Worm (Caenorhabditis elegans) whole organism, late embryonic: ENCODE measurements around the gene Y42A5A.3.
A peak's percentile ranks its signal among the peaks of the same experiment; 100 is the strongest.

ENCODE experiments used
- C38D4.7 ChIP-seq: fragments of 200-800 bp; sonication (Bioruptor generic); optimal IDR thresholded peaks from 2 replicates; lab custom pipeline; 2018; ENCODE audit warnings: mild to moderate bottlenecking, missing genetic modification characterization, moderate library complexity, missing compliant biosample characterization
- K02D7.2 ChIP-seq: sonication (generic microtip); optimal IDR thresholded peaks from 2 replicates; lab custom pipeline; 2017; ENCODE audit warnings: mild to moderate bottlenecking, missing genetic modification characterization, missing compliant biosample characterization
- K09A11.1 ChIP-seq: sonication (generic microtip); optimal IDR thresholded peaks from 2 replicates; lab custom pipeline; 2017; ENCODE audit warnings: antibody characterized with exemption, mild to moderate bottlenecking, missing genetic modification characterization, missing compliant biosample characterization; ENCODE audit not compliant: insufficient read depth
- T23F11.4 ChIP-seq: fragments of 200-800 bp; sonication (Bioruptor generic); optimal IDR thresholded peaks from 2 replicates; lab custom pipeline; 2018; ENCODE audit warnings: mild to moderate bottlenecking, missing genetic modification characterization, missing compliant biosample characterization
- Y22D7AL.16 ChIP-seq: sonication (generic microtip); optimal IDR thresholded peaks from 2 replicates; lab custom pipeline; 2016; ENCODE audit warnings: missing genetic modification characterization, missing compliant biosample characterization
- ahr-1 ChIP-seq: sonication (generic microtip); optimal IDR thresholded peaks from 2 replicates; lab custom pipeline; 2016; ENCODE audit warnings: missing genetic modification characterization, missing compliant biosample characterization
- ama-1 ChIP-seq: fragments of 150-350 bp; optimal IDR thresholded peaks from 2 replicates; lab custom pipeline; 2014
- ceh-14 ChIP-seq: sonication (generic microtip); optimal IDR thresholded peaks from 2 replicates; lab custom pipeline; 2016; ENCODE audit warnings: missing genotype, missing genetic modification characterization, missing compliant biosample characterization
- ceh-18 ChIP-seq: sonication (generic microtip); optimal IDR thresholded peaks from 2 replicates; lab custom pipeline; 2016; ENCODE audit warnings: missing genetic modification characterization, missing compliant biosample characterization
- ceh-24 ChIP-seq: sonication (generic microtip); optimal IDR thresholded peaks from 2 replicates; lab custom pipeline; 2016; ENCODE audit warnings: mild to moderate bottlenecking, missing genetic modification characterization, missing compliant biosample characterization
- ceh-30 ChIP-seq: fragments of 150-350 bp; optimal IDR thresholded peaks from 2 replicates; lab custom pipeline; 2014; ENCODE audit warnings: missing biosample characterization, missing genetic modification characterization
- ceh-34 ChIP-seq: sonication (generic microtip); optimal IDR thresholded peaks from 2 replicates; lab custom pipeline; 2016; ENCODE audit warnings: mild to moderate bottlenecking, missing genetic modification characterization, missing compliant biosample characterization
- ceh-45 ChIP-seq: fragments of 200-800 bp; sonication (Bioruptor generic); IDR thresholded peaks from 2 replicates; pipeline ENCODE4 v1.3.6; 2022; ENCODE audit warnings: missing genetic modification reagents, missing genetic modification characterization, missing compliant biosample characterization
- ceh-6 ChIP-seq: fragments of 200-800 bp; sonication (Bioruptor generic); optimal IDR thresholded peaks from 2 replicates; lab custom pipeline; 2018; ENCODE audit warnings: mild to moderate bottlenecking, missing genetic modification characterization, missing compliant biosample characterization
- ceh-9 ChIP-seq: sonication (generic microtip); optimal IDR thresholded peaks from 2 replicates; lab custom pipeline; 2016; ENCODE audit warnings: mild to moderate bottlenecking, missing genetic modification characterization, inconsistent platforms, missing compliant biosample characterization
- che-1 ChIP-seq: sonication (generic microtip); optimal IDR thresholded peaks from 2 replicates; lab custom pipeline; 2016; ENCODE audit warnings: mild to moderate bottlenecking, missing genetic modification characterization, missing compliant biosample characterization
- dve-1 ChIP-seq: sonication (generic microtip); optimal IDR thresholded peaks from 2 replicates; lab custom pipeline; 2017; ENCODE audit warnings: antibody characterized with exemption, mild to moderate bottlenecking, missing genetic modification characterization, missing compliant biosample characterization
- elt-2 ChIP-seq: sonication (generic microtip); optimal IDR thresholded peaks from 2 replicates; lab custom pipeline; 2016; ENCODE audit warnings: missing genetic modification reagents, missing genetic modification characterization, missing compliant biosample characterization
- elt-4 ChIP-seq: sonication (generic microtip); optimal IDR thresholded peaks from 2 replicates; lab custom pipeline; 2016; ENCODE audit warnings: missing genetic modification characterization, missing compliant biosample characterization
- ets-4 ChIP-seq: sonication (generic microtip); optimal IDR thresholded peaks from 2 replicates; lab custom pipeline; 2016; ENCODE audit warnings: missing genetic modification characterization, missing compliant biosample characterization
- fax-1 ChIP-seq: sonication (generic microtip); optimal IDR thresholded peaks from 2 replicates; lab custom pipeline; 2016; ENCODE audit warnings: missing genotype, missing genetic modification characterization, missing compliant biosample characterization
- fkh-10 ChIP-seq: fragments of 150-350 bp; optimal IDR thresholded peaks from 2 replicates; lab custom pipeline; 2014; ENCODE audit warnings: missing biosample characterization, missing genetic modification reagents, missing genetic modification characterization
- fkh-6 ChIP-seq: sonication (generic microtip); optimal IDR thresholded peaks from 2 replicates; lab custom pipeline; 2016; ENCODE audit warnings: missing genetic modification characterization, missing compliant biosample characterization
- gmeb-2 ChIP-seq: sonication (generic microtip); optimal IDR thresholded peaks from 2 replicates; lab custom pipeline; 2016; ENCODE audit warnings: missing genetic modification characterization, inconsistent platforms, missing compliant biosample characterization
- hlh-13 ChIP-seq: fragments of 200-800 bp; sonication (Bioruptor generic); optimal IDR thresholded peaks from 2 replicates; lab custom pipeline; 2018; ENCODE audit warnings: mild to moderate bottlenecking, missing genetic modification characterization, missing compliant biosample characterization
- hlh-15 ChIP-seq: sonication (generic microtip); optimal IDR thresholded peaks from 2 replicates; lab custom pipeline; 2016; ENCODE audit warnings: missing genetic modification characterization, missing compliant biosample characterization
- hlh-6 ChIP-seq: sonication (generic microtip); optimal IDR thresholded peaks from 2 replicates; lab custom pipeline; 2016; ENCODE audit warnings: missing genotype, missing genetic modification characterization, missing compliant biosample characterization
- hlh-8 ChIP-seq: sonication (generic microtip); optimal IDR thresholded peaks from 2 replicates; lab custom pipeline; 2016; ENCODE audit warnings: missing genotype, missing genetic modification characterization, missing compliant biosample characterization
- lin-11 ChIP-seq: fragments of 200-800 bp; sonication (Bioruptor generic); optimal IDR thresholded peaks from 2 replicates; lab custom pipeline; 2018; ENCODE audit warnings: mild to moderate bottlenecking, missing genetic modification characterization, missing compliant biosample characterization
- madf-2 ChIP-seq: sonication (generic microtip); optimal IDR thresholded peaks from 2 replicates; lab custom pipeline; 2017; ENCODE audit warnings: missing genetic modification characterization, missing compliant biosample characterization
- mec-3 ChIP-seq: sonication (generic microtip); optimal IDR thresholded peaks from 2 replicates; lab custom pipeline; 2016; ENCODE audit warnings: borderline replicate concordance, missing genetic modification characterization, missing compliant biosample characterization
- nfya-1 ChIP-seq: sonication (generic microtip); optimal IDR thresholded peaks from 2 replicates; lab custom pipeline; 2017; ENCODE audit warnings: missing genetic modification characterization, mild to moderate bottlenecking, missing compliant biosample characterization, antibody characterized with exemption, moderate library complexity
- nhr-11 ChIP-seq: fragments of 150-350 bp; optimal IDR thresholded peaks from 2 replicates; lab custom pipeline; 2014; ENCODE audit warnings: missing biosample characterization, missing genetic modification characterization
- nhr-232 ChIP-seq: sonication (generic microtip); optimal IDR thresholded peaks from 2 replicates; lab custom pipeline; 2016; ENCODE audit warnings: missing genetic modification characterization, missing compliant biosample characterization
- npax-4 ChIP-seq: sonication (generic microtip); optimal IDR thresholded peaks from 2 replicates; lab custom pipeline; 2016; ENCODE audit warnings: missing genetic modification characterization, missing compliant biosample characterization
- odd-2 ChIP-seq: sonication (generic microtip); optimal IDR thresholded peaks from 2 replicates; lab custom pipeline; 2017; ENCODE audit warnings: antibody characterized with exemption, mild to moderate bottlenecking, missing genetic modification characterization, missing compliant biosample characterization
- pag-3 ChIP-seq: sonication (generic microtip); optimal IDR thresholded peaks from 2 replicates; lab custom pipeline; 2016; ENCODE audit warnings: missing compliant biosample characterization, missing genetic modification characterization, borderline replicate concordance
- pat-9 ChIP-seq: fragments of 200-800 bp; sonication (Bioruptor generic); optimal IDR thresholded peaks from 2 replicates; lab custom pipeline; 2018; ENCODE audit warnings: mild to moderate bottlenecking, missing genetic modification characterization, moderate library complexity, missing compliant biosample characterization
- pha-4 ChIP-seq: fragments of 150-350 bp; optimal IDR thresholded peaks from 2 replicates; lab custom pipeline; 2018; ENCODE audit warnings: missing biosample characterization, missing genetic modification reagents, missing genetic modification characterization
- pqm-1 ChIP-seq: sonication (generic microtip); optimal IDR thresholded peaks from 2 replicates; lab custom pipeline; 2016; ENCODE audit warnings: missing genetic modification characterization, missing compliant biosample characterization
- pros-1 ChIP-seq: fragments of 150-350 bp; optimal IDR thresholded peaks from 2 replicates; lab custom pipeline; 2014; ENCODE audit warnings: missing biosample characterization, missing genetic modification reagents, missing genetic modification characterization
- rnt-1 ChIP-seq: sonication (generic microtip); optimal IDR thresholded peaks from 2 replicates; lab custom pipeline; 2016; ENCODE audit warnings: missing genetic modification characterization, missing compliant biosample characterization
- sox-2 ChIP-seq: fragments of 200-800 bp; sonication (Bioruptor generic); IDR thresholded peaks from 2 replicates; pipeline ENCODE4 v1.3.6; 2022; ENCODE audit warnings: missing genetic modification reagents, missing genetic modification characterization, missing compliant biosample characterization
- sox-4 ChIP-seq: sonication (generic microtip); optimal IDR thresholded peaks from 2 replicates; lab custom pipeline; 2017; ENCODE audit warnings: mild to moderate bottlenecking, missing genetic modification characterization, inconsistent platforms, missing compliant biosample characterization
- syd-9 ChIP-seq: sonication (generic microtip); optimal IDR thresholded peaks from 2 replicates; lab custom pipeline; 2016; ENCODE audit warnings: mild to moderate bottlenecking, missing genetic modification characterization, moderate library complexity, missing compliant biosample characterization
- tbx-2 ChIP-seq: sonication (generic microtip); optimal IDR thresholded peaks from 2 replicates; lab custom pipeline; 2016; ENCODE audit warnings: missing genetic modification characterization, missing compliant biosample characterization
- tbx-7 ChIP-seq: sonication (generic microtip); optimal IDR thresholded peaks from 2 replicates; lab custom pipeline; 2016; ENCODE audit warnings: missing genotype, missing genetic modification characterization, missing compliant biosample characterization
- unc-42 ChIP-seq: sonication (generic microtip); optimal IDR thresholded peaks from 2 replicates; lab custom pipeline; 2016; ENCODE audit warnings: missing genotype, missing genetic modification characterization, missing compliant biosample characterization
- unc-55 ChIP-seq: sonication (generic microtip); optimal IDR thresholded peaks from 2 replicates; lab custom pipeline; 2017; ENCODE audit warnings: missing biosample characterization, missing genetic modification reagents, missing genetic modification characterization
- ztf-16 ChIP-seq: sonication (generic microtip); optimal IDR thresholded peaks from 2 replicates; lab custom pipeline; 2017; ENCODE audit warnings: missing genetic modification characterization, missing compliant biosample characterization

Gene Y42A5A.3

ce11 chrV:11113607-11114006 lies 17.8 kb upstream of the Y42A5A.3 start, which contains the start of gene math-33:
TSS of gene math-33 (plus strand) at chrV:11113907.
- TF ChIP-seq lin-11 (tag; lab: Kevin White, UChicago), result no peak
- TF ChIP-seq C38D4.7 (GFP tag; lab: Kevin White, UChicago), result no peak
- TF ChIP-seq ceh-18, result no peak
- TF ChIP-seq Y22D7AL.16, result no peak
- TF ChIP-seq sox-4, result no peak
- no peak for TF ChIP-seq gmeb-2 (tag; lab: Kevin White, UChicago)
- no peak for TF ChIP-seq nhr-11
- TF ChIP-seq ceh-24 (tag; lab: Kevin White, UChicago), result no peak
- TF ChIP-seq T23F11.4, result no peak
- TF ChIP-seq ahr-1 (tag; lab: Kevin White, UChicago), result no peak
- TF ChIP-seq madf-2 (tag; lab: Kevin White, UChicago), result no peak
- no peak for TF ChIP-seq pag-3 (tag; lab: Kevin White, UChicago)
- TF ChIP-seq dve-1 (tag; lab: Kevin White, UChicago), result no peak
- TF ChIP-seq hlh-15, result no peak
- TF ChIP-seq, all 69 proteins: peak for 0

- TF ChIP-seq K09A11.1 (tag; lab: Kevin White, UChicago) (peak; percentile 87), syd-9 (tag; lab: Kevin White, UChicago) (peak; percentile 73), tbx-2 (tag; lab: Kevin White, UChicago) (peak; percentile 88), nfya-1 (tag; lab: Kevin White, UChicago) (peak; percentile 73), pat-9 (tag; lab: Kevin White, UChicago) (peak; percentile 75), hlh-15 (peak; percentile 75), ceh-18 (peak; percentile 52), hlh-6 (tag; lab: Kevin White, UChicago) (peak; percentile 72), odd-2 (tag; lab: Kevin White, UChicago) (peak; percentile 68), ceh-45 (peak; percentile 24; the same call in 1 of the 2 replicates), gmeb-2 (tag; lab: Kevin White, UChicago) (peak; percentile 69), dve-1 (tag; lab: Kevin White, UChicago) (no peak), K02D7.2 (peak; percentile 73), nhr-232 (tag; lab: Kevin White, UChicago) (peak; percentile 62), pros-1 (tag; lab: Kevin White, UChicago) (no peak), hlh-8 (peak; percentile 68), pqm-1 (tag; lab: Kevin White, UChicago) (no peak), mec-3 (tag; lab: Kevin White, UChicago) (no peak), fkh-10 (GFP tag; lab: Kevin White, UChicago) (no peak), sox-2 (peak; percentile 45; the same call in 1 of the 2 replicates), pag-3 (tag; lab: Kevin White, UChicago) (no peak), tbx-7 (tag; lab: Kevin White, UChicago) (peak; percentile 44), elt-4 (tag; lab: Kevin White, UChicago) (no peak), elt-2 (tag; lab: Kevin White, UChicago) (peak; percentile 90), ceh-34 (tag; lab: Kevin White, UChicago) (peak; percentile 84), ahr-1 (tag; lab: Kevin White, UChicago) (peak; percentile 57), ztf-16 (peak; percentile 63), ets-4 (peak; percentile 31), ama-1 (lab: Kevin White, UChicago) (no peak), fax-1 (tag; lab: Kevin White, UChicago) (peak; percentile 76), hlh-13 (GFP tag; lab: Kevin White, UChicago) (peak; percentile 18), fkh-6 (tag; lab: Kevin White, UChicago) (peak; percentile 73), che-1 (tag; lab: Kevin White, UChicago) (peak; percentile 65), unc-42 (tag; lab: Kevin White, UChicago) (no peak), ceh-6 (peak; percentile 64), ceh-14 (tag; lab: Kevin White, UChicago) (peak; percentile 91), unc-55 (no peak), rnt-1 (tag; lab: Kevin White, UChicago) (peak; percentile 69), ceh-30 (no peak), pha-4 (no peak), ceh-9 (tag; lab: Kevin White, UChicago) (no peak), npax-4 (tag; lab: Kevin White, UChicago) (peak; percentile 45)
Observed at ce11 chrV:11113041-11113574, 17.3 kb upstream of the Y42A5A.3 start, which contains the start of gene erfa-3. TSS of gene erfa-3 (minus strand) at chrV:11113091.
